Fruit fly (Drosophila melanogaster) whole organism, embryonic: Measurements from ENCODE around the gene Acp26Aa.

Experiments
- CG1024 ChIP-seq: fragments of 200-800 bp; sonication (Bioruptor generic); IDR thresholded peaks from 2 replicates; pipeline ENCODE4 v1.3.6; 2022; ENCODE audit warnings: missing biosample characterization, missing genetic modification characterization
- CG10979 ChIP-seq: fragments of 200-800 bp; sonication (Bioruptor generic); optimal IDR thresholded peaks from 2 replicates; lab custom pipeline; 2018; ENCODE audit warnings: missing biosample characterization, mild to moderate bottlenecking, missing genetic modification characterization, moderate library complexity
- CG11085 ChIP-seq: fragments of 200-800 bp; sonication (Bioruptor generic); IDR thresholded peaks from 2 replicates; pipeline ENCODE4 v1.3.6; 2022; ENCODE audit warnings: missing biosample characterization, missing genetic modification characterization
- CG12155 ChIP-seq: fragments of 200-800 bp; sonication (Bioruptor generic); optimal IDR thresholded peaks from 3 replicates; lab custom pipeline; 2016; ENCODE audit warnings: missing biosample characterization, missing genetic modification characterization
- CG1233 ChIP-seq: fragments of 200-800 bp; sonication (Bioruptor generic); optimal IDR thresholded peaks from 4 replicates; lab custom pipeline; 2018; ENCODE audit warnings: missing biosample characterization, mild to moderate bottlenecking, missing genetic modification characterization
- CG13624 ChIP-seq: fragments of 200-800 bp; sonication (Bioruptor generic); optimal IDR thresholded peaks from 2 replicates; lab custom pipeline; 2016; ENCODE audit warnings: missing biosample characterization, missing genetic modification characterization
- CG15696 ChIP-seq: fragments of 200-800 bp; sonication (Bioruptor generic); optimal IDR thresholded peaks from 2 replicates; lab custom pipeline; 2019; ENCODE audit warnings: missing biosample characterization, mild to moderate bottlenecking, missing genetic modification characterization, moderate library complexity
- CG1603 ChIP-seq: fragments of 200-800 bp; sonication (Bioruptor generic); optimal IDR thresholded peaks from 2 replicates; lab custom pipeline; 2019; ENCODE audit warnings: missing biosample characterization, mild to moderate bottlenecking, missing genetic modification characterization, moderate library complexity
- CG16779 ChIP-seq: fragments of 200-800 bp; sonication (Bioruptor generic); IDR thresholded peaks from 2 replicates; pipeline ENCODE4 v1.3.6; 2022; ENCODE audit warnings: missing biosample characterization, missing genetic modification characterization
- CG16815 ChIP-seq: fragments of 200-800 bp; sonication (Bioruptor generic); optimal IDR thresholded peaks from 3 replicates; lab custom pipeline; 2017; ENCODE audit warnings: missing biosample characterization, mild to moderate bottlenecking, missing genetic modification characterization
- CG17186 ChIP-seq: fragments of 200-800 bp; sonication (Bioruptor generic); optimal IDR thresholded peaks from 3 replicates; lab custom pipeline; 2017; ENCODE audit warnings: missing biosample characterization, missing genetic modification reagents, missing genetic modification characterization
- CG34422 ChIP-seq: fragments of 200-800 bp; sonication (Bioruptor generic); IDR thresholded peaks from 3 replicates; pipeline ENCODE4 v1.3.6; 2022; ENCODE audit warnings: missing biosample characterization, missing genetic modification characterization
- CG3838 ChIP-seq: fragments of 200-800 bp; sonication (Bioruptor generic); optimal IDR thresholded peaks from 3 replicates; lab custom pipeline; 2016; ENCODE audit warnings: missing biosample characterization, missing genetic modification characterization
- CG4328 ChIP-seq: fragments of 200-800 bp; sonication (Bioruptor generic); optimal IDR thresholded peaks from 3 replicates; lab custom pipeline; 2017; ENCODE audit warnings: missing biosample characterization, missing genetic modification reagents, missing genetic modification characterization
- CG6254 ChIP-seq: fragments of 200-800 bp; sonication (Bioruptor generic); optimal IDR thresholded peaks from 3 replicates; lab custom pipeline; 2017; ENCODE audit warnings: mild to moderate bottlenecking, missing biosample characterization, missing genetic modification reagents, missing genetic modification characterization
- CG7745 ChIP-seq: fragments of 200-800 bp; sonication (Bioruptor generic); optimal IDR thresholded peaks from 2 replicates; lab custom pipeline; 2018; ENCODE audit warnings: missing biosample characterization, mild to moderate bottlenecking, missing genetic modification characterization, moderate library complexity
- CG9215 ChIP-seq: fragments of 200-800 bp; sonication (Bioruptor generic); IDR thresholded peaks from 2 replicates; pipeline ENCODE4 v1.3.6; 2022; ENCODE audit warnings: missing biosample characterization, missing genetic modification characterization
- Drgx ChIP-seq: fragments of 200-800 bp; sonication (Bioruptor generic); IDR thresholded peaks from 2 replicates; pipeline ENCODE4 v1.3.6; 2022; ENCODE audit warnings: missing biosample characterization, missing genetic modification characterization
- E2f2 ChIP-seq: fragments of 200-800 bp; sonication (Bioruptor generic); IDR thresholded peaks from 2 replicates; pipeline ENCODE4 v1.3.6; 2022; ENCODE audit warnings: missing biosample characterization, missing genetic modification characterization
- HHEX ChIP-seq: fragments of 200-800 bp; sonication (Bioruptor generic); optimal IDR thresholded peaks from 3 replicates; lab custom pipeline; 2017; ENCODE audit warnings: missing biosample characterization, mild to moderate bottlenecking, missing genetic modification characterization, missing genetic modification reagents
- HLH4C ChIP-seq: fragments of 200-800 bp; sonication (Bioruptor generic); IDR thresholded peaks from 3 replicates; pipeline ENCODE4 v1.3.6; 2022; ENCODE audit warnings: missing biosample characterization, missing genetic modification characterization; ENCODE audit not compliant: partially characterized antibody
- HmgD ChIP-seq: fragments of 200-800 bp; sonication (Bioruptor generic); optimal IDR thresholded peaks from 3 replicates; lab custom pipeline; 2016; ENCODE audit warnings: missing biosample characterization, missing genetic modification characterization
- NC2β ChIP-seq: fragments of 200-800 bp; sonication (Bioruptor generic); optimal IDR thresholded peaks from 2 replicates; lab custom pipeline; 2016; ENCODE audit warnings: missing biosample characterization, missing genetic modification characterization
- Pdp1 ChIP-seq, 2 experiments: fragments of 200-800 bp; sonication (Bioruptor generic); optimal IDR thresholded peaks; 3 replicates each; lab custom pipeline; 2016; ENCODE audit warnings: missing biosample characterization in 2 of 2, missing genetic modification characterization in 2 of 2, mild to moderate bottlenecking in 1 of 2, moderate library complexity in 1 of 2
- Ptx1 ChIP-seq: fragments of 200-800 bp; sonication (Bioruptor generic); IDR thresholded peaks from 2 replicates; pipeline ENCODE4 v1.3.6; 2022; ENCODE audit warnings: missing biosample characterization, missing genetic modification characterization
- Ravus ChIP-seq: fragments of 200-800 bp; sonication (Bioruptor generic); IDR thresholded peaks from 2 replicates; pipeline ENCODE4 v1.3.6; 2022; ENCODE audit warnings: missing biosample characterization, missing genetic modification characterization
- Sry-δ ChIP-seq: fragments of 200-800 bp; sonication (Bioruptor generic); optimal IDR thresholded peaks from 2 replicates; lab custom pipeline; 2016; ENCODE audit warnings: missing biosample characterization, missing genetic modification characterization
- Usf ChIP-seq: fragments of 200-800 bp; sonication (Bioruptor generic); optimal IDR thresholded peaks from 2 replicates; lab custom pipeline; 2017; ENCODE audit warnings: missing genotype, missing biosample characterization, missing genetic modification characterization
- Vsx1 ChIP-seq: fragments of 200-800 bp; sonication (Bioruptor generic); optimal IDR thresholded peaks from 2 replicates; lab custom pipeline; 2017; ENCODE audit warnings: missing biosample characterization, mild to moderate bottlenecking, missing genetic modification characterization, missing genetic modification reagents
- ash1 ChIP-seq: fragments of 200-800 bp; sonication (Bioruptor generic); optimal IDR thresholded peaks from 2 replicates; lab custom pipeline; 2018; ENCODE audit warnings: missing biosample characterization, mild to moderate bottlenecking, missing genetic modification characterization
- bowl ChIP-seq: fragments of 200-800 bp; sonication (Bioruptor generic); IDR thresholded peaks from 2 replicates; pipeline ENCODE4 v1.3.6; 2022; ENCODE audit warnings: missing biosample characterization, missing genetic modification characterization
- chif ChIP-seq, 2 experiments: fragments of 200-800 bp; sonication (Bioruptor generic); optimal IDR thresholded peaks; 3 replicates each; lab custom pipeline; 2016; ENCODE audit warnings: missing biosample characterization in 2 of 2, missing genetic modification characterization in 2 of 2
- croc ChIP-seq: fragments of 200-800 bp; sonication (Bioruptor generic); conservative IDR thresholded peaks from 3 replicates; pipeline ENCODE4 v1.3.6; 2022; ENCODE audit warnings: missing biosample characterization, missing genetic modification characterization
- exex ChIP-seq: fragments of 200-800 bp; sonication (Bioruptor generic); optimal IDR thresholded peaks from 4 replicates; lab custom pipeline; 2018; ENCODE audit warnings: missing biosample characterization, mild to moderate bottlenecking, missing genetic modification characterization, moderate library complexity
- eyg ChIP-seq: fragments of 200-800 bp; sonication (Bioruptor generic); optimal IDR thresholded peaks from 3 replicates; lab custom pipeline; 2016; ENCODE audit warnings: missing biosample characterization, missing genetic modification characterization
- fd3F ChIP-seq: fragments of 200-800 bp; sonication (Bioruptor generic); optimal IDR thresholded peaks from 2 replicates; lab custom pipeline; 2018; ENCODE audit warnings: missing biosample characterization, mild to moderate bottlenecking, missing genetic modification characterization, moderate library complexity
- fru ChIP-seq: fragments of >200 bp; optimal IDR thresholded peaks from 2 replicates; lab custom pipeline; 2017
- gro ChIP-seq: fragments of 200-800 bp; sonication (Bioruptor generic); optimal IDR thresholded peaks from 2 replicates; lab custom pipeline; 2016; ENCODE audit warnings: missing biosample characterization, missing genetic modification characterization
- jigr1 ChIP-seq: fragments of 200-800 bp; sonication (Bioruptor generic); IDR thresholded peaks from 3 replicates; pipeline ENCODE4 v1.3.6; 2022; ENCODE audit warnings: missing biosample characterization, missing genetic modification characterization
- lola ChIP-seq, 3 experiments: fragments of >200 bp in 2 of 3; fragments of 200-800 bp in 1 of 3; sonication (Bioruptor generic) in 1 of 3; optimal IDR thresholded peaks; 2 replicates each; lab custom pipeline; 2017 to 2019; ENCODE audit warnings: missing biosample characterization in 3 of 3, missing genetic modification characterization in 3 of 3, mild to moderate bottlenecking in 1 of 3, moderate library complexity in 1 of 3
- maf-S ChIP-seq: fragments of 200-800 bp; sonication (Bioruptor generic); optimal IDR thresholded peaks from 2 replicates; lab custom pipeline; 2016; ENCODE audit warnings: missing biosample characterization, missing genetic modification characterization
- nerfin-2 ChIP-seq: fragments of 200-800 bp; sonication (Bioruptor generic); IDR thresholded peaks from 2 replicates; pipeline ENCODE4 v1.3.6; 2022; ENCODE audit warnings: missing biosample characterization, missing genetic modification characterization; ENCODE audit not compliant: partially characterized antibody
- pho ChIP-seq: fragments of 200-800 bp; sonication (Bioruptor generic); optimal IDR thresholded peaks from 2 replicates; lab custom pipeline; 2016; ENCODE audit warnings: missing biosample characterization, missing genetic modification characterization
- pzg ChIP-seq: fragments of 200-800 bp; sonication (Bioruptor generic); optimal IDR thresholded peaks from 3 replicates; lab custom pipeline; 2018; ENCODE audit warnings: missing biosample characterization, mild to moderate bottlenecking, missing genetic modification characterization, moderate library complexity
- sd ChIP-seq: fragments of 200-800 bp; sonication (Bioruptor generic); optimal IDR thresholded peaks from 3 replicates; lab custom pipeline; 2018; ENCODE audit warnings: missing biosample characterization, mild to moderate bottlenecking, missing genetic modification characterization, moderate library complexity
- sisA ChIP-seq: fragments of 200-800 bp; sonication (Bioruptor generic); IDR thresholded peaks from 2 replicates; pipeline ENCODE4 v1.3.6; 2022; ENCODE audit warnings: missing biosample characterization, missing genetic modification characterization
- so ChIP-seq: fragments of 200-800 bp; sonication (Bioruptor generic); IDR thresholded peaks from 3 replicates; pipeline ENCODE4 v1.3.6; 2022; ENCODE audit warnings: missing biosample characterization, missing genetic modification characterization
- sr ChIP-seq: fragments of 200-800 bp; sonication (Bioruptor generic); IDR thresholded peaks from 3 replicates; pipeline ENCODE4 v1.3.6; 2022; ENCODE audit warnings: missing biosample characterization, missing genetic modification characterization
- stc ChIP-seq: fragments of 200-800 bp; sonication (Bioruptor generic); IDR thresholded peaks from 2 replicates; pipeline ENCODE4 v1.3.6; 2022; ENCODE audit warnings: missing biosample characterization, missing genetic modification characterization
- vfl ChIP-seq: fragments of 200-800 bp; sonication (Bioruptor generic); optimal IDR thresholded peaks from 2 replicates; lab custom pipeline; 2016; ENCODE audit warnings: missing biosample characterization, missing genetic modification characterization
- vvl ChIP-seq: fragments of 200-800 bp; sonication (Bioruptor generic); IDR thresholded peaks from 2 replicates; pipeline ENCODE4 v1.3.6; 2022; ENCODE audit warnings: missing biosample characterization, missing genetic modification characterization

Gene Acp26Aa

DNA sequence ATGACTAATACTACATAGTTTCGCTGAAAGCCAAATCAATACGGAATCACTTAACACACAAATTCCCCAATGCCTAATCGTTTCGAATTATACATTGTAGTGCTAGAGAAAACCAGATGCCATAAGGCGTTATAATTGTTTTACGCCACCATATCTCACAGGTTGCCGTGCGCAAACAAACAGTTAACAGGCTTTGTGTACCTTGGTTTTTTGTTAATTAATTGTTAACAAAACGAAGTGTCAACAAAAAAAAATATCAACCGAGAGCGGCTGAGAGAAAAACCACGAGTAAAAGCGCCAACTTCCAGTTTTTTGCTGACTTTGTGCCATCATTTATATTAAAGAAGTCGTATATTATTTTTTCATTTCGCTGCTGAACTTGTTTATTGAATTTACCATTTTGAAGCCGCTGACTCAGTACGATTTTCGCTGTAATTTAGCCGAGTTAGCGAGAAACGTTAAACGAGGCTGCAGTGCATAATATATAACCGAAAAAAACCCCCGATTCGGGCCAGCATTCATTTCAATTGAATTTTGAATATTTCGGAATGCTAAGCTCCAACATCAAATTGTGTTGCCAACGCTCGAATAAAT, 17.1 kb downstream of the Acp26Aa start (continued):
- TF ChIP-seq nerfin-2 (GFP tag; lab: Robert Waterston, UW): no peak
- peak; percentile 49 for TF ChIP-seq sd (tag; lab: Kevin White, UChicago)
- TF ChIP-seq CG7745 (tag; lab: Kevin White, UChicago): no peak
- TF ChIP-seq CG12155 (GFP tag; lab: Kevin White, UChicago): no peak
- TF ChIP-seq sr (GFP tag; lab: Robert Waterston, UW): no peak
- no peak for TF ChIP-seq pho (GFP tag; lab: Kevin White, UChicago)
- TF ChIP-seq CG11085 (GFP tag; lab: Robert Waterston, UW): no peak
- TF ChIP-seq so (GFP tag; lab: Robert Waterston, UW): no peak
- TF ChIP-seq CG4328 (GFP tag; lab: Kevin White, UChicago): peak; percentile 20
- TF ChIP-seq jigr1 (GFP tag; lab: Robert Waterston, UW): no peak
- TF ChIP-seq Vsx1 (GFP tag; lab: Kevin White, UChicago): peak; percentile 56
- TF ChIP-seq HLH4C (GFP tag; lab: Robert Waterston, UW): no peak
- TF ChIP-seq CG16815 (GFP tag; lab: Kevin White, UChicago): no peak
- TF ChIP-seq ash1 (GFP tag; lab: Kevin White, UChicago): no peak
- no peak for TF ChIP-seq CG1024
- no peak for TF ChIP-seq sisA (GFP tag; lab: Robert Waterston, UW)
- TF ChIP-seq CG13624: no peak
- peak; percentile 19; the same call in 1 of the 2 replicates for TF ChIP-seq E2f2
- no peak for TF ChIP-seq HmgD (GFP tag; lab: Kevin White, UChicago)
- TF ChIP-seq chif (GFP tag; optimal IDR thresholded peaks at IDR 0.05; lab: Kevin White, UChicago): peak in 1 of 2 experiments; percentile 6
- TF ChIP-seq CG10979 (tag; lab: Kevin White, UChicago): no peak
- no peak for TF ChIP-seq Sry-δ
- peak; percentile 11 for TF ChIP-seq CG1603
- peak; percentile 60 for TF ChIP-seq HHEX
- 0 out of 2 replicates have a peak, but pooled peaks have one; percentile 17 for TF ChIP-seq Drgx (GFP tag; lab: Robert Waterston, UW)
- no peak for TF ChIP-seq Usf (GFP tag; lab: Kevin White, UChicago)
- no peak for TF ChIP-seq lola (GFP tag; optimal IDR thresholded peaks at IDR 0.05; lab: Kevin White, UChicago)
- no peak for TF ChIP-seq maf-S (GFP tag; lab: Kevin White, UChicago)
- TF ChIP-seq stc: no peak
- peak; percentile 24 for TF ChIP-seq exex (tag; lab: Kevin White, UChicago)
- no peak for TF ChIP-seq Ptx1
- no peak for TF ChIP-seq Ravus (GFP tag; lab: Robert Waterston, UW)
- no peak for TF ChIP-seq vvl (GFP tag; lab: Robert Waterston, UW)
- no peak for TF ChIP-seq CG3838 (GFP tag; lab: Kevin White, UChicago)
- TF ChIP-seq Pdp1 (GFP tag; optimal IDR thresholded peaks at IDR 0.05; lab: Kevin White, UChicago): peak in 1 of 2 experiments; percentile 11
- no peak for TF ChIP-seq bowl (GFP tag; lab: Robert Waterston, UW)
- no peak for TF ChIP-seq vfl
- no peak for TF ChIP-seq NC2β (GFP tag; lab: Kevin White, UChicago)
- no peak for TF ChIP-seq CG9215 (GFP tag; lab: Robert Waterston, UW)
- no peak for TF ChIP-seq CG16779 (GFP tag; lab: Robert Waterston, UW)
- no peak for TF ChIP-seq pzg (GFP tag; lab: Kevin White, UChicago)
- TF ChIP-seq gro (GFP tag; lab: Kevin White, UChicago): peak; percentile 68
- TF ChIP-seq fru: no peak
- no peak for TF ChIP-seq CG34422 (GFP tag; lab: Robert Waterston, UW)
- TF ChIP-seq CG1233 (GFP tag; lab: Kevin White, UChicago): peak; percentile 44
- peak; percentile 8 for TF ChIP-seq CG15696 (tag; lab: Kevin White, UChicago)
- peak; percentile 15 for TF ChIP-seq eyg
- no peak for TF ChIP-seq CG6254
- TF ChIP-seq croc (GFP tag; lab: Robert Waterston, UW): no peak
- TF ChIP-seq CG17186 (GFP tag; lab: Kevin White, UChicago): no peak
- peak; percentile 63 for TF ChIP-seq fd3F (GFP tag; lab: Kevin White, UChicago)
